Worm (Caenorhabditis elegans) whole organism, young adult: ENCODE data around the gene cdl-1.

Experiments used
- C17E4.6 ChIP-seq: fragments of 200-800 bp; sonication (Bioruptor generic); IDR thresholded peaks from 2 replicates; pipeline ENCODE4 v1.3.6; 2022; ENCODE audit warnings: missing genetic modification reagents, missing genetic modification characterization, missing compliant biosample characterization
- athp-1 ChIP-seq: sonication (generic microtip); optimal IDR thresholded peaks from 2 replicates; lab custom pipeline; 2017; ENCODE audit warnings: mild to moderate bottlenecking, missing genetic modification characterization, missing compliant biosample characterization
- ceh-91 ChIP-seq: fragments of 200-800 bp; sonication (Bioruptor generic); IDR thresholded peaks from 2 replicates; pipeline ENCODE4 v1.3.6; 2022; ENCODE audit warnings: missing genetic modification reagents, missing genetic modification characterization, missing compliant biosample characterization
- ets-4 ChIP-seq: fragments of 200-800 bp; sonication (Bioruptor generic); optimal IDR thresholded peaks from 2 replicates; lab custom pipeline; 2018; ENCODE audit warnings: mild to moderate bottlenecking, missing genetic modification characterization, missing compliant biosample characterization
- lir-1 ChIP-seq: fragments of 200-800 bp; sonication (Bioruptor generic); conservative IDR thresholded peaks from 2 replicates; pipeline ENCODE4 v1.3.6; 2022; ENCODE audit warnings: missing genetic modification reagents, missing genetic modification characterization, missing compliant biosample characterization
- mcd-1 ChIP-seq: fragments of 200-800 bp; sonication (Bioruptor generic); IDR thresholded peaks from 2 replicates; pipeline ENCODE4 v1.3.6; 2022; ENCODE audit warnings: missing genetic modification reagents, missing genetic modification characterization, missing compliant biosample characterization
- nfya-1 ChIP-seq: sonication (generic microtip); optimal IDR thresholded peaks from 2 replicates; lab custom pipeline; 2017; ENCODE audit warnings: antibody characterized with exemption, missing compliant biosample characterization, missing genetic modification characterization, borderline replicate concordance; ENCODE audit not compliant: insufficient read depth
- rpc-1 ChIP-seq, 2 experiments: fragments of 150-350 bp in 1 of 2; sonication (generic microtip) in 1 of 2; optimal IDR thresholded peaks; 2 replicates each; lab custom pipeline; 2014 to 2018; ENCODE audit warnings: missing biosample characterization in 1 of 2, missing genetic modification characterization in 1 of 2, missing genetic modification reagents in 1 of 2, missing genotype in 1 of 2
- sea-2 ChIP-seq: fragments of 200-800 bp; sonication (Bioruptor generic); IDR thresholded peaks from 2 replicates; pipeline ENCODE4 v1.3.6; 2022; ENCODE audit warnings: missing genetic modification characterization, missing compliant biosample characterization
- snpc-1.3 ChIP-seq: sonication (generic microtip); optimal IDR thresholded peaks from 2 replicates; lab custom pipeline; 2017; ENCODE audit warnings: missing genetic modification characterization, mild to moderate bottlenecking, missing compliant biosample characterization, antibody characterized with exemption, moderate library complexity, missing genotype, missing genetic modification reagents; ENCODE audit not compliant: insufficient read depth
- snpc-4 ChIP-seq, 5 experiments: fragments of 150-350 bp in 1 of 5; sonication (generic microtip) in 4 of 5; optimal IDR thresholded peaks; 2 replicates each; lab custom pipeline; 2014 to 2018; ENCODE audit warnings: missing genetic modification characterization in 5 of 5, missing biosample characterization in 3 of 5, antibody characterized with exemption in 2 of 5, mild to moderate bottlenecking in 2 of 5, missing compliant biosample characterization in 2 of 5, missing genotype in 2 of 5, moderate library complexity in 2 of 5, missing genetic modification reagents in 1 of 5

- TF ChIP-seq snpc-1.3 (tag; lab: Kevin White, UChicago), result no peak
- no peak for TF ChIP-seq rpc-1 (optimal IDR thresholded peaks at IDR 0.05; lab: Kevin White, UChicago)
- no peak for TF ChIP-seq rpc-1 (tag; optimal IDR thresholded peaks at IDR 0.05; lab: Kevin White, UChicago)
- no peak for TF ChIP-seq sea-2 (GFP tag; lab: Robert Waterston, UW)
- TF ChIP-seq athp-1 (tag; lab: Kevin White, UChicago), result no peak
- no peak for TF ChIP-seq ceh-91 (GFP tag; lab: Robert Waterston, UW)
- TF ChIP-seq mcd-1 (GFP tag; lab: Robert Waterston, UW), result no peak
- no peak for TF ChIP-seq ets-4 (GFP tag; lab: Kevin White, UChicago)
- no peak for TF ChIP-seq lir-1 (GFP tag; lab: Robert Waterston, UW)
- no peak for TF ChIP-seq snpc-4 (GFP tag; optimal IDR thresholded peaks at IDR 0.05; lab: Kevin White, UChicago)
- TF ChIP-seq snpc-4 (tag; optimal IDR thresholded peaks at IDR 0.05; lab: Kevin White, UChicago), result no peak
- no peak for TF ChIP-seq nfya-1
- TF ChIP-seq C17E4.6 (GFP tag; lab: Robert Waterston, UW), result no peak
Observed at ce11 chrII:10744801-10745200, 40.5 kb upstream of the cdl-1 start.
